Worm (Caenorhabditis elegans): ENCODE results near the gene ZC449.8.

- TF ChIP-seq ceh-43 (GFP tag; optimal IDR thresholded peaks at IDR 0.05) (no peak), blmp-1 (tag; optimal IDR thresholded peaks at IDR 0.05) (no peak), lsy-2 (tag; optimal IDR thresholded peaks at IDR 0.05) (no peak), nhr-28 (tag; optimal IDR thresholded peaks at IDR 0.05) (no peak), nhr-237 (tag; optimal IDR thresholded peaks at IDR 0.05) (no peak), lin-13 (tag; optimal IDR thresholded peaks at IDR 0.05) (no peak), mab-5 (tag; optimal IDR thresholded peaks at IDR 0.05) (no peak), snpc-4 (tag; optimal IDR thresholded peaks at IDR 0.05) (no peak), cnd-1 (tag; optimal IDR thresholded peaks at IDR 0.05) (no peak), bed-3 (GFP tag; optimal IDR thresholded peaks at IDR 0.05) (no peak)
These were observed 45.9 kb downstream of the ZC449.8 start for ce11 chrX:5061763-5062162.
